Fruit fly (Drosophila melanogaster) whole organism, prepupa: ENCODE measurements around the gene Elo68beta.
A peak's percentile ranks its signal among the peaks of the same experiment; 100 is the strongest.

Experiments used
- Blimp-1 ChIP-seq: fragments of 200-800 bp; sonication (Bioruptor generic); optimal IDR thresholded peaks from 3 replicates; lab custom pipeline; 2017; ENCODE audit warnings: missing biosample characterization, missing genetic modification characterization, mild to moderate bottlenecking, moderate library complexity, missing genetic modification reagents
- CG10631 ChIP-seq: fragments of 200-800 bp; sonication (Bioruptor generic); optimal IDR thresholded peaks from 2 replicates; lab custom pipeline; 2016; ENCODE audit warnings: missing biosample characterization, missing genetic modification characterization
- CG11294 ChIP-seq: fragments of 200-800 bp; sonication (Bioruptor generic); IDR thresholded peaks from 2 replicates; pipeline ENCODE4 v1.3.6; 2022; ENCODE audit warnings: missing biosample characterization, missing genetic modification characterization
- CG11762 ChIP-seq: fragments of 200-800 bp; sonication (Bioruptor generic); optimal IDR thresholded peaks from 3 replicates; lab custom pipeline; 2016; ENCODE audit warnings: missing biosample characterization, missing genetic modification characterization; ENCODE audit not compliant: insufficient read depth
- CG11902 ChIP-seq: fragments of 200-800 bp; sonication (Bioruptor generic); optimal IDR thresholded peaks from 3 replicates; lab custom pipeline; 2016; ENCODE audit warnings: missing biosample characterization, missing genetic modification characterization
- CG15336 ChIP-seq: fragments of 200-800 bp; sonication (Bioruptor generic); IDR thresholded peaks from 2 replicates; pipeline ENCODE4 v1.3.6; 2022; ENCODE audit warnings: missing biosample characterization, missing genetic modification characterization
- CG3032 ChIP-seq: fragments of 200-800 bp; optimal IDR thresholded peaks from 2 replicates; lab custom pipeline; 2019; ENCODE audit warnings: missing biosample characterization, mild to moderate bottlenecking, missing genetic modification characterization, moderate library complexity
- CG31627 ChIP-seq: fragments of 200-800 bp; sonication (Bioruptor generic); optimal IDR thresholded peaks from 3 replicates; lab custom pipeline; 2016; ENCODE audit warnings: missing biosample characterization, missing genetic modification characterization
- CG32006 ChIP-seq: fragments of 200-800 bp; sonication (Bioruptor generic); optimal IDR thresholded peaks from 3 replicates; lab custom pipeline; 2017; ENCODE audit warnings: missing biosample characterization, mild to moderate bottlenecking, missing genetic modification characterization
- CG34406 ChIP-seq: fragments of 200-800 bp; sonication (Bioruptor generic); optimal IDR thresholded peaks from 3 replicates; lab custom pipeline; 2016; ENCODE audit warnings: missing biosample characterization, missing genetic modification characterization
- CG3919 ChIP-seq: fragments of 200-800 bp; sonication (Bioruptor generic); optimal IDR thresholded peaks from 3 replicates; lab custom pipeline; 2016; ENCODE audit warnings: missing biosample characterization, missing genetic modification characterization
- CG4318 ChIP-seq: fragments of 200-800 bp; sonication (Bioruptor generic); optimal IDR thresholded peaks from 3 replicates; lab custom pipeline; 2017; ENCODE audit warnings: missing biosample characterization, mild to moderate bottlenecking, missing genetic modification characterization
- CG6163 ChIP-seq: fragments of 200-800 bp; sonication (Bioruptor generic); IDR thresholded peaks from 3 replicates; pipeline ENCODE4 v1.3.6; 2022; ENCODE audit warnings: missing biosample characterization, missing genetic modification characterization
- CG6276 ChIP-seq: fragments of 200-800 bp; sonication (Bioruptor generic); optimal IDR thresholded peaks from 2 replicates; lab custom pipeline; 2017; ENCODE audit warnings: missing biosample characterization, mild to moderate bottlenecking, missing genetic modification characterization
- CG6792 ChIP-seq: fragments of 200-800 bp; sonication (Bioruptor generic); optimal IDR thresholded peaks from 3 replicates; lab custom pipeline; 2016; ENCODE audit warnings: missing biosample characterization, missing genetic modification characterization
- CG6808 ChIP-seq: fragments of 200-800 bp; sonication (Bioruptor generic); optimal IDR thresholded peaks from 3 replicates; lab custom pipeline; 2017; ENCODE audit warnings: missing biosample characterization, missing genetic modification characterization, mild to moderate bottlenecking, moderate library complexity, missing genetic modification reagents
- CG6854 ChIP-seq: fragments of 200-800 bp; sonication (Bioruptor generic); optimal IDR thresholded peaks from 2 replicates; lab custom pipeline; 2017; ENCODE audit warnings: missing biosample characterization, mild to moderate bottlenecking, missing genetic modification characterization
- CG8319 ChIP-seq: fragments of 200-800 bp; sonication (Bioruptor generic); optimal IDR thresholded peaks from 3 replicates; lab custom pipeline; 2016; ENCODE audit warnings: missing biosample characterization, missing genetic modification characterization
- CG8632 ChIP-seq: fragments of 200-800 bp; sonication (Bioruptor generic); optimal IDR thresholded peaks from 3 replicates; lab custom pipeline; 2016; ENCODE audit warnings: missing biosample characterization, missing genetic modification characterization
- Eip75B ChIP-seq: fragments of 200-800 bp; sonication (Bioruptor generic); optimal IDR thresholded peaks from 3 replicates; lab custom pipeline; 2016; ENCODE audit warnings: missing biosample characterization, missing genetic modification characterization
- Eip78C ChIP-seq: fragments of 200-800 bp; sonication (Bioruptor generic); peaks from one replicate; lab custom pipeline; 2016; ENCODE audit warnings: missing biosample characterization, missing genetic modification characterization
- Eip93F ChIP-seq: fragments of 200-800 bp; sonication (Bioruptor generic); optimal IDR thresholded peaks from 2 replicates; lab custom pipeline; 2016; ENCODE audit warnings: missing biosample characterization, mild to moderate bottlenecking, missing genetic modification characterization
- Ets21C ChIP-seq: fragments of 200-800 bp; sonication (Bioruptor generic); optimal IDR thresholded peaks from 3 replicates; lab custom pipeline; 2016; ENCODE audit warnings: missing biosample characterization, missing genetic modification characterization
- Ets96B ChIP-seq: fragments of 200-800 bp; optimal IDR thresholded peaks from 2 replicates; lab custom pipeline; 2019; ENCODE audit warnings: missing biosample characterization, mild to moderate bottlenecking, missing genetic modification characterization, moderate library complexity
- Gug ChIP-seq: fragments of 200-800 bp; sonication (Bioruptor generic); IDR thresholded peaks from 2 replicates; pipeline ENCODE4 v1.3.6; 2022; ENCODE audit warnings: missing biosample characterization, missing genetic modification characterization
- Hr38 ChIP-seq: sonication (Bioruptor generic); optimal IDR thresholded peaks from 2 replicates; lab custom pipeline; 2016; ENCODE audit warnings: missing biosample characterization, missing genetic modification characterization
- Hr39 ChIP-seq: fragments of 200-800 bp; sonication (Bioruptor generic); optimal IDR thresholded peaks from 2 replicates; lab custom pipeline; 2016; ENCODE audit warnings: missing biosample characterization, missing genetic modification characterization
- Lpt ChIP-seq: fragments of 200-800 bp; sonication (Bioruptor generic); optimal IDR thresholded peaks from 3 replicates; lab custom pipeline; 2016; ENCODE audit warnings: missing biosample characterization, missing genetic modification characterization
- Met ChIP-seq: fragments of 200-800 bp; sonication (Bioruptor generic); optimal IDR thresholded peaks from 3 replicates; lab custom pipeline; 2016; ENCODE audit warnings: missing biosample characterization, missing genetic modification characterization
- OdsH ChIP-seq: fragments of 200-800 bp; sonication (Bioruptor generic); optimal IDR thresholded peaks from 3 replicates; lab custom pipeline; 2016; ENCODE audit warnings: missing biosample characterization, missing genetic modification characterization
- Sox102F ChIP-seq: fragments of 200-800 bp; sonication (Bioruptor generic); optimal IDR thresholded peaks from 2 replicates; lab custom pipeline; 2016; ENCODE audit warnings: missing biosample characterization, mild to moderate bottlenecking, missing genetic modification characterization
- Sox15 ChIP-seq: fragments of 200-800 bp; sonication (Bioruptor generic); optimal IDR thresholded peaks from 3 replicates; lab custom pipeline; 2016; ENCODE audit warnings: missing biosample characterization, missing genetic modification characterization
- achi ChIP-seq: fragments of 200-800 bp; sonication (Bioruptor generic); optimal IDR thresholded peaks from 3 replicates; lab custom pipeline; 2016; ENCODE audit warnings: missing biosample characterization, missing genetic modification characterization
- cyc ChIP-seq: fragments of 200-800 bp; sonication (Bioruptor generic); optimal IDR thresholded peaks from 3 replicates; lab custom pipeline; 2016; ENCODE audit warnings: missing biosample characterization, missing genetic modification characterization
- dac ChIP-seq: fragments of 200-800 bp; sonication (Bioruptor generic); optimal IDR thresholded peaks from 2 replicates; lab custom pipeline; 2017; ENCODE audit warnings: missing biosample characterization, mild to moderate bottlenecking, missing genetic modification characterization
- dsx ChIP-seq: fragments of 200-800 bp; optimal IDR thresholded peaks from 3 replicates; lab custom pipeline; 2019; ENCODE audit warnings: missing biosample characterization, mild to moderate bottlenecking, missing genetic modification characterization, moderate library complexity; ENCODE audit not compliant: poor library complexity, severe bottlenecking
- esn ChIP-seq: fragments of 200-800 bp; sonication (Bioruptor generic); optimal IDR thresholded peaks from 2 replicates; lab custom pipeline; 2016; ENCODE audit warnings: missing biosample characterization, mild to moderate bottlenecking, missing genetic modification characterization, moderate library complexity
- fd59A ChIP-seq: fragments of 200-800 bp; sonication (Bioruptor generic); optimal IDR thresholded peaks from 2 replicates; lab custom pipeline; 2017; ENCODE audit warnings: missing biosample characterization, mild to moderate bottlenecking, missing genetic modification characterization, missing genetic modification reagents
- fd85E ChIP-seq: fragments of 200-800 bp; sonication (Bioruptor generic); optimal IDR thresholded peaks from 3 replicates; lab custom pipeline; 2016; ENCODE audit warnings: missing biosample characterization, missing genetic modification characterization
- fkh ChIP-seq: fragments of 200-800 bp; sonication (Bioruptor generic); optimal IDR thresholded peaks from 3 replicates; lab custom pipeline; 2017; ENCODE audit warnings: missing biosample characterization, mild to moderate bottlenecking, missing genetic modification characterization, moderate library complexity
- lz ChIP-seq: fragments of 200-800 bp; sonication (Bioruptor generic); optimal IDR thresholded peaks from 3 replicates; lab custom pipeline; 2016; ENCODE audit warnings: missing biosample characterization, missing genetic modification characterization
- net ChIP-seq: fragments of 200-800 bp; sonication (Bioruptor generic); optimal IDR thresholded peaks from 3 replicates; lab custom pipeline; 2016; ENCODE audit warnings: missing biosample characterization, missing genetic modification characterization
- pdm3 ChIP-seq: fragments of 200-800 bp; sonication (Bioruptor generic); optimal IDR thresholded peaks from 3 replicates; lab custom pipeline; 2016; ENCODE audit warnings: missing biosample characterization, missing genetic modification characterization
- spab ChIP-seq: fragments of 200-800 bp; sonication (Bioruptor generic); optimal IDR thresholded peaks from 2 replicates; lab custom pipeline; 2017; ENCODE audit warnings: missing biosample characterization, mild to moderate bottlenecking, missing genetic modification characterization, missing genetic modification reagents
- ss ChIP-seq, 2 experiments: fragments of 200-800 bp; sonication (Bioruptor generic); optimal IDR thresholded peaks; 2 replicates in 1 of 2; 3 replicates in 1 of 2; lab custom pipeline; 2017 to 2018; ENCODE audit warnings: mild to moderate bottlenecking in 2 of 2, missing biosample characterization in 2 of 2, missing genetic modification characterization in 2 of 2, moderate library complexity in 1 of 2
- svp ChIP-seq: fragments of 200-800 bp; sonication (Bioruptor generic); peaks from one replicate; lab custom pipeline; 2016; ENCODE audit warnings: missing biosample characterization, missing genetic modification characterization
- topi ChIP-seq: fragments of 200-800 bp; sonication (Bioruptor generic); optimal IDR thresholded peaks from 3 replicates; lab custom pipeline; 2016; ENCODE audit warnings: missing biosample characterization, missing genetic modification characterization
- vri ChIP-seq: fragments of 200-800 bp; sonication (Bioruptor generic); optimal IDR thresholded peaks from 3 replicates; lab custom pipeline; 2016; ENCODE audit warnings: missing biosample characterization, mild to moderate bottlenecking, missing genetic modification characterization

Elo68beta gene

dm6 chr3L:11101598-11101997 lies at the start of gene Elo68beta:
Gene Elo68beta (minus strand): TSS chr3L:11101698.
- TF ChIP-seq CG8319 (GFP tag; lab: Kevin White, UChicago), result no peak
- TF ChIP-seq Hr39 (GFP tag; lab: Kevin White, UChicago), result no peak
- no peak for TF ChIP-seq CG11762
- no peak for TF ChIP-seq Eip75B
- no peak for TF ChIP-seq Lpt (GFP tag; lab: Kevin White, UChicago)
- no peak for TF ChIP-seq Eip78C (GFP tag; lab: Kevin White, UChicago)
- no peak for TF ChIP-seq CG11294 (GFP tag; lab: Robert Waterston, UW)
- TF ChIP-seq Hr38, result no peak
- TF ChIP-seq CG6792, result no peak
- no peak for TF ChIP-seq CG3032 (tag; lab: Kevin White, UChicago)
- no peak for TF ChIP-seq topi (GFP tag; lab: Kevin White, UChicago)
- TF ChIP-seq achi, result no peak
- no peak for TF ChIP-seq spab (GFP tag; lab: Kevin White, UChicago)
- TF ChIP-seq CG10631, result no peak
- no peak for TF ChIP-seq CG31627 (GFP tag; lab: Kevin White, UChicago)

- TF ChIP-seq CG11294 (GFP tag; lab: Robert Waterston, UW) (no peak), Sox102F (GFP tag; lab: Kevin White, UChicago) (no peak), Gug (GFP tag; lab: Robert Waterston, UW) (no peak), esn (GFP tag; lab: Kevin White, UChicago) (no peak), CG6276 (peak; percentile 29), Eip78C (GFP tag; lab: Kevin White, UChicago) (peak; percentile 40), CG32006 (no peak), CG3919 (GFP tag; lab: Kevin White, UChicago) (no peak), spab (GFP tag; lab: Kevin White, UChicago) (no peak), CG8319 (GFP tag; lab: Kevin White, UChicago) (no peak), CG15336 (GFP tag; lab: Robert Waterston, UW) (no peak), CG8632 (GFP tag; lab: Kevin White, UChicago) (no peak), OdsH (GFP tag; lab: Kevin White, UChicago) (no peak), cyc (GFP tag; lab: Kevin White, UChicago) (no peak), Eip75B (peak; percentile 36), fd59A (GFP tag; lab: Kevin White, UChicago) (no peak), Blimp-1 (GFP tag; lab: Kevin White, UChicago) (peak; percentile 99), net (GFP tag; lab: Kevin White, UChicago) (no peak), CG6854 (GFP tag; lab: Kevin White, UChicago) (no peak), svp (GFP tag; lab: Kevin White, UChicago) (peak; percentile 54), CG4318 (GFP tag; lab: Kevin White, UChicago) (no peak), ss (GFP tag; optimal IDR thresholded peaks at IDR 0.05; lab: Kevin White, UChicago) (no peak), CG3032 (tag; lab: Kevin White, UChicago) (no peak), Eip93F (GFP tag; lab: Kevin White, UChicago) (no peak), Ets21C (GFP tag; lab: Kevin White, UChicago) (no peak), CG6792 (no peak), CG31627 (GFP tag; lab: Kevin White, UChicago) (no peak), lz (GFP tag; lab: Kevin White, UChicago) (no peak), vri (GFP tag; lab: Kevin White, UChicago) (no peak), Ets96B (no peak), Hr39 (GFP tag; lab: Kevin White, UChicago) (no peak), CG34406 (GFP tag; lab: Kevin White, UChicago) (no peak), fkh (peak; percentile 27), dac (GFP tag; lab: Kevin White, UChicago) (no peak), topi (GFP tag; lab: Kevin White, UChicago) (no peak), CG11902 (GFP tag; lab: Kevin White, UChicago) (no peak), CG6163 (GFP tag; lab: Robert Waterston, UW) (no peak), CG11762 (no peak), dsx (no peak), pdm3 (no peak), Hr38 (no peak), Met (GFP tag; lab: Kevin White, UChicago) (peak; percentile 1), CG6808 (GFP tag; lab: Kevin White, UChicago) (no peak), Sox15 (GFP tag; lab: Kevin White, UChicago) (no peak), achi (peak; percentile 6), fd85E (no peak), Lpt (GFP tag; lab: Kevin White, UChicago) (no peak)
These were observed 49.3 kb upstream of the Elo68beta start, which contains the start of gene CG6216 for dm6 chr3L:11150735-11151287. Gene CG6216 (minus strand): TSS chr3L:11150785.
